Fruit fly (Drosophila melanogaster): ENCODE data around the gene CG14710.

The CG14710 gene

DNA sequence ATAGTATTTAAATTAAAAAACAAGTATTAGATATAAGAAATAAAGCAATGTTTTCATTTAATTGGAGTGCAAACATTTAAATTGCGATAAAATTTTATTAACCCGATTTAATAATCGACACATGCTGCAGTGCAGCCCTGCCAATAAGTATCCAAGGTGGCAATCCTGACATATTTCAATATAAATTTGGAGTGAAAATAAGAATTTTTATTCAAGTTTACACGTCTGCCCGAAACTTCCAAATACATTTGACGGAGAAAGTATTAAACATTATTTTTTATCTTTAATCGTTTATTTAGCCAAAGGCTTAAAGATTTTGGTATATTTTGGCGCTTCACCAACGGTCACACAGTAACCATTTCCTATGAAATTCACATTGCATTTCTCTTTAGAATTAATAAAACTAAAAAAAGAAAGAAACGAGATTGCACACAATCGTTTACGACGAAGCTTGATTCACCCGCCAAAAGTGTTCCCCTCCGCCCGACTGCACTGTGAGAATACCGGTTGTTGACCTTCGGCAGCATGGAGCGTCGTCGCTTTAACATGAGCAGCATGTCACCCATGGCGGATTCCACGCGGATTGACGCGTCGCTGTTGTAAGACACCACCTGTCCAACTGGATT is 8.6 kb downstream of the CG14710 start, which contains the start of gene CG14712 (continued):
- peak; percentile 69 for TF ChIP-seq MESR4 (GFP tag; optimal IDR thresholded peaks at IDR 0.05)
- peak; percentile 100 for TF ChIP-seq CG2116 (GFP tag; optimal IDR thresholded peaks at IDR 0.05)
- no peak for TF ChIP-seq ham (GFP tag; IDR thresholded peaks at IDR 0.05)
- TF ChIP-seq zfh2 (GFP tag; optimal IDR thresholded peaks at IDR 0.05) = no peak
- TF ChIP-seq CG2202 (tag; optimal IDR thresholded peaks at IDR 0.05) = no peak
- no peak for TF ChIP-seq emc (GFP tag; optimal IDR thresholded peaks at IDR 0.05)
- TF ChIP-seq CG4360 (GFP tag; IDR thresholded peaks at IDR 0.05) = no peak
- no peak for TF ChIP-seq cwo (GFP tag; optimal IDR thresholded peaks at IDR 0.05)
- TF ChIP-seq br (optimal IDR thresholded peaks at IDR 0.05) = no peak
- TF ChIP-seq dm (GFP tag; optimal IDR thresholded peaks at IDR 0.05) = peak; percentile 28
- TF ChIP-seq gsb-n (tag; optimal IDR thresholded peaks at IDR 0.05) = no peak
- TF ChIP-seq Hr78 (GFP tag; optimal IDR thresholded peaks at IDR 0.05) = no peak
- TF ChIP-seq CG2120 (GFP tag; optimal IDR thresholded peaks at IDR 0.05) = peak; percentile 48
- no peak for TF ChIP-seq ewg (GFP tag; optimal IDR thresholded peaks at IDR 0.05)
- peak; percentile 40; the same call in 1 of the 2 replicates for TF ChIP-seq slbo (GFP tag; IDR thresholded peaks at IDR 0.05)
- TF ChIP-seq cas (GFP tag; IDR thresholded peaks at IDR 0.05) = no peak
- no peak for TF ChIP-seq B-H1 (GFP tag; IDR thresholded peaks at IDR 0.05)
- no peak for TF ChIP-seq Drgx (GFP tag; IDR thresholded peaks at IDR 0.05)
- peak; percentile 12 for TF ChIP-seq Hsf (GFP tag; optimal IDR thresholded peaks at IDR 0.05)
- TF ChIP-seq odd (GFP tag; optimal IDR thresholded peaks at IDR 0.05) = no peak
- TF ChIP-seq NC2β (GFP tag; optimal IDR thresholded peaks at IDR 0.05) = peak; percentile 2
- TF ChIP-seq CG2678 (tag; optimal IDR thresholded peaks at IDR 0.05) = no peak
- TF ChIP-seq hth (optimal IDR thresholded peaks at IDR 0.05) = no peak
- no peak for TF ChIP-seq sr (GFP tag; IDR thresholded peaks at IDR 0.05)
- peak in 1 of 3 experiments; percentile 88 for TF ChIP-seq Stat92E (GFP tag; optimal IDR thresholded peaks at IDR 0.05)
- no peak for TF ChIP-seq fu2 (GFP tag; optimal IDR thresholded peaks at IDR 0.05)
- TF ChIP-seq HLH3B (GFP tag; IDR thresholded peaks at IDR 0.05) = no peak
- TF ChIP-seq CG2712 (tag; optimal IDR thresholded peaks at IDR 0.05) = peak; percentile 68
- TF ChIP-seq CG4617 (GFP tag; optimal IDR thresholded peaks at IDR 0.05; ENCODE audit: borderline replicate concordance) = peak; percentile 59
- peak; percentile 77 for TF ChIP-seq Ets97D (GFP tag; optimal IDR thresholded peaks at IDR 0.05)
- TF ChIP-seq Oli (tag; optimal IDR thresholded peaks at IDR 0.05) = no peak
- no peak for TF ChIP-seq run (tag; optimal IDR thresholded peaks at IDR 0.05)
- no peak for TF ChIP-seq CG10979 (tag; optimal IDR thresholded peaks at IDR 0.05)
- TF ChIP-seq twi (tag; optimal IDR thresholded peaks at IDR 0.05) = no peak
- TF ChIP-seq Jarid2 (GFP tag; optimal IDR thresholded peaks at IDR 0.05) = no peak
- TF ChIP-seq tap (tag; optimal IDR thresholded peaks at IDR 0.05) = no peak
- TF ChIP-seq CG6854 (GFP tag; optimal IDR thresholded peaks at IDR 0.05) = no peak
- TF ChIP-seq CG32532 (GFP tag; IDR thresholded peaks at IDR 0.05) = no peak
- TF ChIP-seq CG18011 (GFP tag; optimal IDR thresholded peaks at IDR 0.05) = no peak
- no peak for TF ChIP-seq abd-A (tag; optimal IDR thresholded peaks at IDR 0.05)
- no peak for TF ChIP-seq tna (GFP tag; IDR thresholded peaks at IDR 0.05; ENCODE audit: partially characterized antibody)
- peak; percentile 73 for TF ChIP-seq Dll (GFP tag; IDR thresholded peaks at IDR 0.05; ENCODE audit: partially characterized antibody)
- TF ChIP-seq CG43689 (GFP tag; IDR thresholded peaks at IDR 0.05) = no peak
- TF ChIP-seq CG2875 (GFP tag; optimal IDR thresholded peaks at IDR 0.05) = no peak
- no peak for TF ChIP-seq CG8089 (GFP tag; optimal IDR thresholded peaks at IDR 0.05)
- TF ChIP-seq H15 (GFP tag; IDR thresholded peaks at IDR 0.05) = no peak
- TF ChIP-seq chn (GFP tag; optimal IDR thresholded peaks at IDR 0.05) = no peak
- no peak for TF ChIP-seq D19B (GFP tag; optimal IDR thresholded peaks at IDR 0.05)
- no peak for TF ChIP-seq CG1603 (tag; optimal IDR thresholded peaks at IDR 0.05)
- no peak for TF ChIP-seq CG15269 (tag; optimal IDR thresholded peaks at IDR 0.05)
- peak; percentile 90 for TF ChIP-seq Dref (GFP tag; IDR thresholded peaks at IDR 0.05)
